Worm (Caenorhabditis elegans) whole organism, mixed stage, embryonic: ENCODE data around the gene H14E04.3.

Experiments used
- M03D4.4 ChIP-seq: sonication (generic microtip); optimal IDR thresholded peaks from 2 replicates; lab custom pipeline; 2017; ENCODE audit warnings: mild to moderate bottlenecking, missing genetic modification characterization, missing compliant biosample characterization
- bed-3 ChIP-seq: fragments of 200-800 bp; sonication (Bioruptor generic); optimal IDR thresholded peaks from 3 replicates; lab custom pipeline; 2018; ENCODE audit warnings: mild to moderate bottlenecking, missing genetic modification characterization, moderate library complexity, missing compliant biosample characterization
- blmp-1 ChIP-seq: fragments of 150-350 bp; optimal IDR thresholded peaks from 2 replicates; lab custom pipeline; 2014; ENCODE audit warnings: missing biosample characterization, missing genetic modification characterization
- ceh-39 ChIP-seq: fragments of 150-350 bp; optimal IDR thresholded peaks from 2 replicates; lab custom pipeline; 2014; ENCODE audit warnings: missing biosample characterization, missing genetic modification characterization
- ceh-83 ChIP-seq: fragments of 200-800 bp; sonication (Bioruptor generic); optimal IDR thresholded peaks from 2 replicates; lab custom pipeline; 2018; ENCODE audit warnings: mild to moderate bottlenecking, missing genetic modification characterization, missing compliant biosample characterization
- ces-1 ChIP-seq: fragments of 150-350 bp; optimal IDR thresholded peaks from 2 replicates; lab custom pipeline; 2014; ENCODE audit warnings: missing biosample characterization, missing genetic modification reagents, missing genetic modification characterization
- cnd-1 ChIP-seq: fragments of 200-800 bp; sonication (Bioruptor generic); optimal IDR thresholded peaks from 2 replicates; lab custom pipeline; 2018; ENCODE audit warnings: mild to moderate bottlenecking, missing genetic modification characterization, missing compliant biosample characterization
- drap-1 ChIP-seq: fragments of 200-800 bp; sonication (Bioruptor generic); optimal IDR thresholded peaks from 3 replicates; lab custom pipeline; 2018; ENCODE audit warnings: mild to moderate bottlenecking, missing genetic modification characterization, missing compliant biosample characterization
- elt-1 ChIP-seq: sonication (generic microtip); optimal IDR thresholded peaks from 2 replicates; lab custom pipeline; 2017; ENCODE audit warnings: missing genetic modification characterization, mild to moderate bottlenecking, missing compliant biosample characterization, antibody characterized with exemption, moderate library complexity, borderline replicate concordance; ENCODE audit not compliant: insufficient read depth
- elt-3 ChIP-seq: fragments of 150-350 bp; optimal IDR thresholded peaks from 2 replicates; lab custom pipeline; 2014; ENCODE audit warnings: missing biosample characterization, missing genetic modification characterization
- flh-1 ChIP-seq: fragments of 200-800 bp; sonication (Bioruptor generic); optimal IDR thresholded peaks from 2 replicates; lab custom pipeline; 2018; ENCODE audit warnings: mild to moderate bottlenecking, missing genetic modification characterization, moderate library complexity, missing compliant biosample characterization
- ham-2 ChIP-seq: fragments of 200-800 bp; sonication (Bioruptor generic); optimal IDR thresholded peaks from 2 replicates; lab custom pipeline; 2018; ENCODE audit warnings: mild to moderate bottlenecking, missing genetic modification characterization, missing compliant biosample characterization
- hlh-1 ChIP-seq: fragments of 150-350 bp; optimal IDR thresholded peaks from 2 replicates; lab custom pipeline; 2014; ENCODE audit warnings: missing biosample characterization, missing genetic modification reagents, missing genetic modification characterization
- lin-13 ChIP-seq: fragments of 150-350 bp; optimal IDR thresholded peaks from 2 replicates; lab custom pipeline; 2014; ENCODE audit warnings: missing biosample characterization, missing genetic modification characterization
- lin-32 ChIP-seq: fragments of 200-800 bp; sonication (Bioruptor generic); optimal IDR thresholded peaks from 2 replicates; lab custom pipeline; 2018; ENCODE audit warnings: mild to moderate bottlenecking, missing genetic modification characterization, missing compliant biosample characterization
- lsy-2 ChIP-seq: fragments of 150-350 bp; optimal IDR thresholded peaks from 2 replicates; lab custom pipeline; 2014; ENCODE audit warnings: missing biosample characterization, missing genetic modification characterization
- mab-5 ChIP-seq: fragments of 150-350 bp; optimal IDR thresholded peaks from 2 replicates; lab custom pipeline; 2014; ENCODE audit warnings: missing biosample characterization, missing genetic modification characterization
- mep-1 ChIP-seq: fragments of 150-350 bp; optimal IDR thresholded peaks from 2 replicates; lab custom pipeline; 2017; ENCODE audit warnings: missing biosample characterization, missing genetic modification reagents, missing genetic modification characterization, inconsistent platforms
- mls-2 ChIP-seq: sonication (generic microtip); optimal IDR thresholded peaks from 2 replicates; lab custom pipeline; 2016; ENCODE audit warnings: mild to moderate bottlenecking, missing genetic modification characterization, moderate library complexity, missing compliant biosample characterization
- nhr-12 ChIP-seq: fragments of 150-350 bp; optimal IDR thresholded peaks from 2 replicates; lab custom pipeline; 2014; ENCODE audit warnings: missing biosample characterization, missing genetic modification characterization
- nhr-2 ChIP-seq: fragments of 150-350 bp; optimal IDR thresholded peaks from 2 replicates; lab custom pipeline; 2014; ENCODE audit warnings: missing biosample characterization, missing genetic modification characterization
- nhr-237 ChIP-seq: fragments of 150-350 bp; optimal IDR thresholded peaks from 2 replicates; lab custom pipeline; 2014; ENCODE audit warnings: missing biosample characterization, missing genetic modification characterization
- nhr-28 ChIP-seq: fragments of 150-350 bp; optimal IDR thresholded peaks from 2 replicates; lab custom pipeline; 2014; ENCODE audit warnings: missing biosample characterization, missing genetic modification characterization
- nhr-76 ChIP-seq: sonication (generic microtip); optimal IDR thresholded peaks from 2 replicates; lab custom pipeline; 2017; ENCODE audit warnings: missing biosample characterization, missing genetic modification characterization
- pha-4 ChIP-seq: fragments of 150-350 bp; optimal IDR thresholded peaks from 2 replicates; lab custom pipeline; 2018; ENCODE audit warnings: missing biosample characterization, missing genetic modification reagents, missing genetic modification characterization
- snpc-4 ChIP-seq: fragments of 150-350 bp; optimal IDR thresholded peaks from 2 replicates; lab custom pipeline; 2014; ENCODE audit warnings: missing biosample characterization, missing genetic modification characterization
- sptf-1 ChIP-seq: sonication (generic microtip); optimal IDR thresholded peaks from 2 replicates; lab custom pipeline; 2017; ENCODE audit warnings: mild to moderate bottlenecking, missing genetic modification characterization, moderate library complexity, missing compliant biosample characterization
- tbx-8 ChIP-seq: fragments of 200-800 bp; sonication (Bioruptor generic); optimal IDR thresholded peaks from 2 replicates; lab custom pipeline; 2018; ENCODE audit warnings: mild to moderate bottlenecking, missing genetic modification characterization, moderate library complexity, missing compliant biosample characterization
- unc-120 ChIP-seq: sonication (generic microtip); optimal IDR thresholded peaks from 2 replicates; lab custom pipeline; 2017; ENCODE audit warnings: missing genetic modification characterization, missing compliant biosample characterization; ENCODE audit not compliant: poor library complexity, severe bottlenecking
- unc-39 ChIP-seq: fragments of 150-350 bp; optimal IDR thresholded peaks from 2 replicates; lab custom pipeline; 2014; ENCODE audit warnings: missing biosample characterization, missing genetic modification characterization
- zip-8 ChIP-seq: fragments of 150-350 bp; optimal IDR thresholded peaks from 2 replicates; lab custom pipeline; 2014; ENCODE audit warnings: missing biosample characterization, missing genetic modification characterization

Gene H14E04.3

DNA sequence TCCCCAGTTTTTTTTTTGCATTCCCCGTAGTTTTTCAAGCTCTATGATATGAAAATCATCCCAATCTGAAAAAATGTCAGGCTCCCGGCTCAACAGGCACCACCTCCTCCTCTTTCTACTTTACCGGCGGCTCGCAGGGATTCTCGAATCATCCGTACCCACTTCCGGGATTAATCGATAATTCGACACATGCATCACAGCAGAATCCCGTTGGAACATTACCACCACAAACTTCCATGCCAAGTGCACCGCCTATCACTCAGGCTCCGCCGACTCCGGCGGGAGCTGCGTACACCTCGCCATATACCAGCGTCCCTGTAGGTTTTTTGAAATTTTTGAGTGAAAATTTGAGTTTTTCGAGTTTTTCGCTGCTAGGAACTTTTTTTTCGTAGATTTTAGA lies 34.8 kb upstream of the H14E04.3 start:
- TF ChIP-seq elt-1 (tag; lab: Kevin White, UChicago): no peak
- TF ChIP-seq lsy-2 (tag; lab: Kevin White, UChicago): no peak
- no peak for TF ChIP-seq elt-3 (tag; lab: Kevin White, UChicago)
- no peak for TF ChIP-seq M03D4.4
- no peak for TF ChIP-seq pha-4 (tag; lab: Kevin White, UChicago)
- TF ChIP-seq hlh-1 (tag; lab: Kevin White, UChicago): no peak
- TF ChIP-seq nhr-237 (tag; lab: Kevin White, UChicago): no peak
- TF ChIP-seq zip-8 (tag; lab: Kevin White, UChicago): no peak
- no peak for TF ChIP-seq tbx-8 (GFP tag; lab: Kevin White, UChicago)
- no peak for TF ChIP-seq cnd-1
- no peak for TF ChIP-seq snpc-4 (tag; lab: Kevin White, UChicago)
- TF ChIP-seq nhr-28: no peak
- no peak for TF ChIP-seq nhr-2 (tag; lab: Kevin White, UChicago)
- no peak for TF ChIP-seq sptf-1
- no peak for TF ChIP-seq bed-3 (GFP tag; lab: Kevin White, UChicago)
- TF ChIP-seq, all 35 proteins: peak for 0

ce11 chrIII:2419504-2419903 lies 33.1 kb upstream of the H14E04.3 start:
- TF ChIP-seq sptf-1 (no peak), elt-3 (tag; lab: Kevin White, UChicago) (no peak)

DNA sequence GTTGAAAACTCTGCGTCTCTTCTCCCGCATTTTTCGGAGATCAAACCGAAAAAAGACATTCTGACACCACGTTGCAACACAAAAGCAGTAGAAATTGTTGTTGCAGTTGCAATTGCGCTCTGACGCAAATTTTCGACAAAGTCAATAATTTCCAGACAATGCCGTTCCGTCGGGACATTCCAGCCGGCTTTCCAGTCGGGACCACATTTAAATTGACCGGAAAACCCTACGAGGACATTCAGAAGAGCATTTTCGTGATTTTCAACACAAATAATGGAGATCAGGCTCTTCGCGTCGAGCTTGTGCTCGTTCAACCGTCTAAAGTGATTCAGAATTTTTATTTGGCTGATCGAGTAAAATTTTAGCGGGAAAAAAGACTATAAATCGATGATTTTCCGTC lies 32.6 kb upstream of the H14E04.3 start:
- no peak for TF ChIP-seq mls-2 (tag; lab: Kevin White, UChicago)
- no peak for TF ChIP-seq nhr-237 (tag; lab: Kevin White, UChicago)
- TF ChIP-seq snpc-4 (tag; lab: Kevin White, UChicago): no peak
- TF ChIP-seq nhr-28: no peak
- no peak for TF ChIP-seq mep-1 (tag; lab: Kevin White, UChicago)
- TF ChIP-seq unc-120 (tag; lab: Kevin White, UChicago): no peak
- TF ChIP-seq drap-1 (GFP tag; lab: Kevin White, UChicago): no peak
- no peak for TF ChIP-seq lin-13
- TF ChIP-seq ces-1 (GFP tag; lab: Kevin White, UChicago): no peak
- no peak for TF ChIP-seq nhr-76
- TF ChIP-seq sptf-1: no peak
- no peak for TF ChIP-seq cnd-1
- TF ChIP-seq ceh-39: no peak
- no peak for TF ChIP-seq nhr-12 (tag; lab: Kevin White, UChicago)
- no peak for TF ChIP-seq ham-2 (GFP tag; lab: Kevin White, UChicago)
- no peak for TF ChIP-seq blmp-1
- TF ChIP-seq hlh-1 (tag; lab: Kevin White, UChicago): no peak
- no peak for TF ChIP-seq unc-39 (tag; lab: Kevin White, UChicago)

DNA sequence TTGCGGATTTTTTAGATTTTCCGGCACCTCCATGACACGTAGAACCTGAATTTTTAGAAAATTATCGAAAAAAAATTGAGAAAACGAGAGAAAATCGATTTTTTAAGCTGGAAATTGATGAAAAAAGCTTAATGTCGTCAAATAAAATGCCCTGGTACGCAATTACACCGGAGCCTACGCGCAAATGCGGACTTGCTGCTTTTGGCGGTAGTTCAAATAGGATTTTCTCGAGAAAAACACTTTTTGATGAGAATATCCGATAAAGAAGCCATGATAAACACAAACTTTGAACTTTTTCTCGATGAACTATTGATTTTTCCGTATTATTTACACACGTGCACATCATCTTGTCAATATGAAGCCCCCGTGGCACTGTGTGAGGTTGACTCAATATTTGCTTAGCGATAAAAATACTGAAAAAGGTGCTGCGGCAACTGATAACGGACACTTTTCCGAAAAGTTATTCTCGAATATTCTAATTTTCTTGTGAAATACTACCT lies 31.8 kb upstream of the H14E04.3 start, which contains the start of the genes W04B5.5 and W04B5.3:
Gene W04B5.5, minus strand, starts transcription at position 51 of the 500 bp plus-strand sequence.
Gene W04B5.3, plus strand, starts transcription at position 356 of the 500 bp plus-strand sequence.
- peak; percentile 22 for TF ChIP-seq hlh-1 (tag; lab: Kevin White, UChicago)
- TF ChIP-seq nhr-76: no peak
- peak; percentile 48 for TF ChIP-seq ces-1 (GFP tag; lab: Kevin White, UChicago)
- peak; percentile 66 for TF ChIP-seq mep-1 (tag; lab: Kevin White, UChicago)
- no peak for TF ChIP-seq unc-39 (tag; lab: Kevin White, UChicago)
- peak; percentile 50 for TF ChIP-seq unc-120 (tag; lab: Kevin White, UChicago)
- no peak for TF ChIP-seq snpc-4 (tag; lab: Kevin White, UChicago)
- TF ChIP-seq sptf-1: peak; percentile 13
- no peak for TF ChIP-seq flh-1 (GFP tag; lab: Kevin White, UChicago)
- TF ChIP-seq ceh-83 (GFP tag; lab: Kevin White, UChicago): no peak
- TF ChIP-seq nhr-237 (tag; lab: Kevin White, UChicago): peak; percentile 23
- TF ChIP-seq mab-5 (tag; lab: Kevin White, UChicago): no peak
- TF ChIP-seq ham-2 (GFP tag; lab: Kevin White, UChicago): no peak
- no peak for TF ChIP-seq M03D4.4
- peak; percentile 59 for TF ChIP-seq lsy-2 (tag; lab: Kevin White, UChicago)
- TF ChIP-seq ceh-39: no peak
- no peak for TF ChIP-seq nhr-28
- TF ChIP-seq lin-13: peak; percentile 52
- no peak for TF ChIP-seq lin-32 (GFP tag; lab: Kevin White, UChicago)
- TF ChIP-seq, all 35 proteins: peak for 8
